Worm (Caenorhabditis elegans) whole organism, mixed stage, embryonic: ENCODE data around the gene ttr-49.

ENCODE experiments used
- elt-3 ChIP-seq: fragments of 150-350 bp; optimal IDR thresholded peaks from 2 replicates; lab custom pipeline; 2014; ENCODE audit warnings: missing biosample characterization, missing genetic modification characterization
- nhr-76 ChIP-seq: sonication (generic microtip); optimal IDR thresholded peaks from 2 replicates; lab custom pipeline; 2017; ENCODE audit warnings: missing biosample characterization, missing genetic modification characterization

DNA sequence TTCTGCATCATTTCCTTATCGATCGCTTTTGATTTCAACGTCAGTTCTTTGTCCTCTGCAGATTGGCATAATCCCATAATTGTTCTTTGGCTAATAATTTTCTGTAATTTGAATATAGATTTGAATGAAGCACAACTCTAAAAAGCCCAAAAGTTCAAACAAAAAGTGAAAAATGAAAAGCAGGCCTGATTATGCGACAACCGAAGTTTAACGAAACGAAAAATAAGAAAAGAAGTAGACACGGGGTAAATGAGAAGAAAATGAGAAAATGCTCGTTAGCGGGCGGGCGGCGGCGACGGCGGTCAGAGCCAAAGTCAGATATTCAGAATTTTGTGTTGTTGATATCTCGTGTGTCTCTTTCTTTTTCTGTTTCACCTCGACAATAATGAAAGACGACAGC lies 3.4 kb upstream of the ttr-49 start, which contains the start of gene gpa-3:
- TF ChIP-seq nhr-76 (tag; lab: Kevin White, UChicago) = no peak
- no peak for TF ChIP-seq elt-3 (tag; lab: Kevin White, UChicago)
